Worm (Caenorhabditis elegans) whole organism, L3 larva: ENCODE data around the gene K11G9.5.

Experiments
- R02D3.7 ChIP-seq: fragments of 150-350 bp; optimal IDR thresholded peaks from 2 replicates; lab custom pipeline; 2014; ENCODE audit warnings: missing biosample characterization, missing genetic modification characterization
- ZK546.5 ChIP-seq: sonication (generic microtip); optimal IDR thresholded peaks from 2 replicates; lab custom pipeline; 2017; ENCODE audit warnings: missing biosample characterization, missing genetic modification characterization
- ceh-16 ChIP-seq: sonication (generic microtip); optimal IDR thresholded peaks from 2 replicates; lab custom pipeline; 2017; ENCODE audit warnings: missing biosample characterization, missing genetic modification characterization
- ceh-28 ChIP-seq: fragments of 150-350 bp; optimal IDR thresholded peaks from 2 replicates; lab custom pipeline; 2014; ENCODE audit warnings: missing biosample characterization, missing genetic modification reagents, missing genetic modification characterization
- ceh-82 ChIP-seq: fragments of 150-350 bp; optimal IDR thresholded peaks from 2 replicates; lab custom pipeline; 2014; ENCODE audit warnings: missing biosample characterization, missing genetic modification characterization
- ceh-9 ChIP-seq: sonication (generic microtip); optimal IDR thresholded peaks from 2 replicates; lab custom pipeline; 2018; ENCODE audit warnings: missing biosample characterization, missing genetic modification characterization
- daf-12 ChIP-seq: fragments of 150-350 bp; optimal IDR thresholded peaks from 2 replicates; lab custom pipeline; 2014; ENCODE audit warnings: missing biosample characterization, missing genetic modification reagents, missing genetic modification characterization
- egl-27 ChIP-seq: sonication (generic microtip); optimal IDR thresholded peaks from 4 replicates; lab custom pipeline; 2017; ENCODE audit warnings: missing biosample characterization, missing genetic modification reagents, missing genetic modification characterization
- elt-2 ChIP-seq: sonication (generic microtip); optimal IDR thresholded peaks from 2 replicates; lab custom pipeline; 2016; ENCODE audit warnings: missing genetic modification reagents, mild to moderate bottlenecking, missing genetic modification characterization, missing compliant biosample characterization
- elt-3 ChIP-seq, 3 experiments: fragments of 150-350 bp in 1 of 3; sonication (generic microtip) in 2 of 3; optimal IDR thresholded peaks; 2 replicates in 2 of 3; 4 replicates in 1 of 3; lab custom pipeline; 2014 to 2017; ENCODE audit warnings: missing biosample characterization in 3 of 3, missing genetic modification characterization in 3 of 3
- eor-1 ChIP-seq, 2 experiments: fragments of 150-350 bp; optimal IDR thresholded peaks; 2 replicates each; lab custom pipeline; 2014 to 2018; ENCODE audit warnings: missing biosample characterization in 2 of 2, missing genetic modification characterization in 2 of 2
- fkh-2 ChIP-seq: fragments of 150-350 bp; optimal IDR thresholded peaks from 2 replicates; lab custom pipeline; 2014; ENCODE audit warnings: missing biosample characterization, missing genetic modification reagents, missing genetic modification characterization
- hmg-11 ChIP-seq: sonication (generic microtip); optimal IDR thresholded peaks from 2 replicates; lab custom pipeline; 2016; ENCODE audit warnings: missing genetic modification characterization, missing compliant biosample characterization
- lin-39 ChIP-seq: fragments of 150-350 bp; optimal IDR thresholded peaks from 2 replicates; lab custom pipeline; 2018; ENCODE audit warnings: missing biosample characterization, missing genetic modification reagents, missing genetic modification characterization
- lsy-12 ChIP-seq: sonication (generic microtip); optimal IDR thresholded peaks from 2 replicates; lab custom pipeline; 2016; ENCODE audit warnings: mild to moderate bottlenecking, missing genetic modification characterization, missing compliant biosample characterization
- mdl-1 ChIP-seq: fragments of 150-350 bp; optimal IDR thresholded peaks from 2 replicates; lab custom pipeline; 2014; ENCODE audit warnings: missing biosample characterization, missing genetic modification characterization
- mml-1 ChIP-seq: fragments of 150-350 bp; sonication (generic microtip); optimal IDR thresholded peaks from 3 replicates; lab custom pipeline; 2014; ENCODE audit warnings: missing biosample characterization, missing genetic modification characterization
- nfya-1 ChIP-seq: sonication (generic microtip); optimal IDR thresholded peaks from 2 replicates; lab custom pipeline; 2017; ENCODE audit warnings: missing genetic modification characterization, mild to moderate bottlenecking, missing compliant biosample characterization, antibody characterized with exemption, moderate library complexity; ENCODE audit not compliant: insufficient read depth
- nhr-11 ChIP-seq: fragments of 150-350 bp; optimal IDR thresholded peaks from 2 replicates; lab custom pipeline; 2014; ENCODE audit warnings: missing biosample characterization, missing genetic modification characterization
- nhr-12 ChIP-seq: fragments of 150-350 bp; optimal IDR thresholded peaks from 2 replicates; lab custom pipeline; 2014; ENCODE audit warnings: missing biosample characterization, missing genetic modification characterization
- nhr-23 ChIP-seq: fragments of 150-350 bp; optimal IDR thresholded peaks from 2 replicates; lab custom pipeline; 2014; ENCODE audit warnings: missing biosample characterization, missing genetic modification reagents, missing genetic modification characterization
- nhr-237 ChIP-seq: fragments of 150-350 bp; optimal IDR thresholded peaks from 2 replicates; lab custom pipeline; 2014; ENCODE audit warnings: missing biosample characterization, missing genetic modification characterization
- nhr-25 ChIP-seq: sonication (generic microtip); optimal IDR thresholded peaks from 2 replicates; lab custom pipeline; 2017; ENCODE audit warnings: missing biosample characterization, missing genetic modification characterization
- nhr-28 ChIP-seq: fragments of 150-350 bp; optimal IDR thresholded peaks from 2 replicates; lab custom pipeline; 2014; ENCODE audit warnings: missing biosample characterization, missing genetic modification characterization
- nhr-43 ChIP-seq: sonication (generic microtip); optimal IDR thresholded peaks from 2 replicates; lab custom pipeline; 2016; ENCODE audit warnings: mild to moderate bottlenecking, missing genetic modification characterization, missing compliant biosample characterization; ENCODE audit not compliant: poor library complexity, severe bottlenecking
- nhr-67 ChIP-seq: fragments of 150-350 bp; optimal IDR thresholded peaks from 2 replicates; lab custom pipeline; 2014; ENCODE audit warnings: missing biosample characterization, missing genetic modification characterization
- nhr-76 ChIP-seq: fragments of 150-350 bp; sonication (generic microtip); optimal IDR thresholded peaks from 5 replicates; lab custom pipeline; 2014; ENCODE audit warnings: missing biosample characterization, missing genetic modification characterization
- nhr-77 ChIP-seq: fragments of 150-350 bp; optimal IDR thresholded peaks from 2 replicates; lab custom pipeline; 2014; ENCODE audit warnings: missing biosample characterization, missing genetic modification characterization
- pha-4 ChIP-seq: fragments of 150-350 bp; optimal IDR thresholded peaks from 2 replicates; lab custom pipeline; 2014; ENCODE audit warnings: missing biosample characterization, missing genetic modification reagents, missing genetic modification characterization
- snpc-4 ChIP-seq: fragments of 150-350 bp; optimal IDR thresholded peaks from 2 replicates; lab custom pipeline; 2014; ENCODE audit warnings: missing biosample characterization, missing genetic modification characterization
- tbx-2 ChIP-seq: sonication (generic microtip); optimal IDR thresholded peaks from 2 replicates; lab custom pipeline; 2016; ENCODE audit warnings: mild to moderate bottlenecking, missing genetic modification characterization, missing compliant biosample characterization
- unc-62 ChIP-seq: fragments of 150-350 bp; sonication (generic microtip); optimal IDR thresholded peaks from 4 replicates; lab custom pipeline; 2014; ENCODE audit warnings: missing biosample characterization, missing genetic modification reagents, missing genetic modification characterization
- zag-1 ChIP-seq: fragments of 150-350 bp; optimal IDR thresholded peaks from 2 replicates; lab custom pipeline; 2014; ENCODE audit warnings: missing biosample characterization, missing genetic modification characterization
- ztf-11 ChIP-seq: fragments of 150-350 bp; optimal IDR thresholded peaks from 2 replicates; lab custom pipeline; 2014; ENCODE audit warnings: missing biosample characterization, missing genetic modification characterization
- ztf-4 ChIP-seq: fragments of 150-350 bp; optimal IDR thresholded peaks from 2 replicates; lab custom pipeline; 2014; ENCODE audit warnings: missing biosample characterization, missing genetic modification characterization

The K11G9.5 gene

ce11 chrV:6685499-6685898 is 2.8 kb downstream of the K11G9.5 start:
- TF ChIP-seq nhr-11 (tag; lab: Kevin White, UChicago) (no peak), eor-1 (tag; optimal IDR thresholded peaks at IDR 0.05; lab: Kevin White, UChicago) (no peak), egl-27 (tag; lab: Kevin White, UChicago) (no peak), nhr-23 (tag; lab: Kevin White, UChicago) (no peak), zag-1 (tag; lab: Kevin White, UChicago) (no peak), ztf-11 (tag; lab: Kevin White, UChicago) (no peak), nhr-77 (tag; lab: Kevin White, UChicago) (no peak), nhr-43 (tag; lab: Kevin White, UChicago) (no peak), nhr-25 (no peak), nhr-67 (tag; lab: Kevin White, UChicago) (no peak), mml-1 (tag; lab: Kevin White, UChicago) (no peak), mdl-1 (tag; lab: Kevin White, UChicago) (no peak)

DNA sequence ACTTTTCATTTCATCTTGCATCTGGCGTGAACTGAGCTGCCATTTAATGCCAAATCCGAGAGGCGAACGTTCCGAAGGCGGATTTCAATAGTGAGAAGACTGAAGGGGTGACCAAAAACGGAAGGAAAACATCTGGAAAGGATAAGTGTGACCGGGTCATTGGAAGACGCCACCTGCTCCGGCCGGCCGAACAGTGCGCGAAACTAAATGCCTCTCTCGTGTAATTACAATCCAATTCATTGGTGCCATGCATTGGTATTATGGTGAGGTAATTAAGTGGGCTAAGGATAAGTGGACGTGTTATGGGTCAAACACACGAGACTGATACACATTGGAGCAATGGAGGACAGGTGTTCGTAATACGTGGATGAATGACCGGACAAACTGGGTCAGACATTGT is 3.8 kb downstream of the K11G9.5 start:
- TF ChIP-seq nfya-1 (tag; lab: Kevin White, UChicago) (no peak), ztf-4 (no peak), nhr-76 (tag; lab: Kevin White, UChicago) (no peak), elt-3 (tag; optimal IDR thresholded peaks at IDR 0.05; lab: Kevin White, UChicago) (no peak), ZK546.5 (no peak), hmg-11 (tag; lab: Kevin White, UChicago) (no peak), daf-12 (tag; lab: Kevin White, UChicago) (no peak), pha-4 (tag; lab: Kevin White, UChicago) (no peak), nhr-67 (tag; lab: Kevin White, UChicago) (no peak), ceh-16 (tag; lab: Kevin White, UChicago) (no peak), R02D3.7 (tag; lab: Kevin White, UChicago) (no peak), mdl-1 (tag; lab: Kevin White, UChicago) (no peak), tbx-2 (tag; lab: Kevin White, UChicago) (no peak), fkh-2 (tag; lab: Kevin White, UChicago) (no peak), nhr-28 (no peak), ceh-9 (tag; lab: Kevin White, UChicago) (no peak), nhr-11 (tag; lab: Kevin White, UChicago) (no peak), elt-2 (no peak)

- TF ChIP-seq ceh-28 (no peak), R02D3.7 (tag; lab: Kevin White, UChicago) (no peak), nhr-12 (tag; lab: Kevin White, UChicago) (no peak), nhr-25 (no peak), lin-39 (peak; percentile 36), nhr-237 (no peak), ZK546.5 (no peak), nhr-23 (tag; lab: Kevin White, UChicago) (no peak), elt-3 (tag; optimal IDR thresholded peaks at IDR 0.05; lab: Kevin White, UChicago) (no peak)
- TF ChIP-seq, all 47 proteins: peak for 1
These were observed 4.6 kb downstream of the K11G9.5 start for ce11 chrV:6683740-6684139.

DNA sequence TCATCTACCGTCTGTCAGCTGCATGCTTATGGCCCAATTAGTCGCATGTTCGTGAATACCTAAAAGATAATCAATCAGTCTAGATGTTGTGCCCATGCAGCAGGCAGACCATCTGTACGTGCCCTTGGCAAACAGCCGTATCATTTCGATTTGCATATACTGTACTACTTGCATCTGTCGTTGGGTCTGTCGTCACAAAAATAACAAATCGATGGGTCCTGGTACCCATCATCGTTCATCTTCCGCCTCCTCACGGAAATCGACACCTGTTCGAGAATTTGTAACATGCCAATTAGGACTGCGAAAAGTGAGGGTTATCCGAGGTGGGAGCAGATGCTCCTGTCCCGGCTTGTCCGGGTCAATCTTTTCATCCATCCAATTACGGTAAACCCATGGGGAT is 5.0 kb downstream of the K11G9.5 start:
- TF ChIP-seq unc-62 (no peak), ceh-9 (tag; lab: Kevin White, UChicago) (no peak), fkh-2 (tag; lab: Kevin White, UChicago) (no peak), nhr-77 (tag; lab: Kevin White, UChicago) (no peak), ceh-28 (no peak), egl-27 (tag; lab: Kevin White, UChicago) (no peak), ztf-11 (tag; lab: Kevin White, UChicago) (no peak), snpc-4 (tag; lab: Kevin White, UChicago) (no peak), lsy-12 (tag; lab: Kevin White, UChicago) (no peak), nfya-1 (tag; lab: Kevin White, UChicago) (no peak), nhr-28 (no peak), ceh-82 (no peak), ceh-16 (tag; lab: Kevin White, UChicago) (no peak)

ce11 chrV:6681501-6681900 is 6.8 kb downstream of the K11G9.5 start, which contains the start of gene egl-46:
Gene egl-46 (minus strand): TSS chrV:6681573.
- TF ChIP-seq snpc-4 (tag; lab: Kevin White, UChicago) (no peak), nhr-67 (tag; lab: Kevin White, UChicago) (no peak), ceh-28 (no peak), nhr-12 (tag; lab: Kevin White, UChicago) (no peak)
